Worm (Caenorhabditis elegans) whole organism, L2 larva: ENCODE data around the gene F45E1.1.

Source experiments
- C34F6.9 ChIP-seq: fragments of 150-350 bp; optimal IDR thresholded peaks from 2 replicates; lab custom pipeline; 2014; ENCODE audit warnings: missing biosample characterization, missing genetic modification characterization
- F13H6.1 ChIP-seq: sonication (generic microtip); optimal IDR thresholded peaks from 2 replicates; lab custom pipeline; 2016; ENCODE audit warnings: missing genetic modification characterization, missing compliant biosample characterization
- R02D3.7 ChIP-seq: fragments of 150-350 bp; optimal IDR thresholded peaks from 2 replicates; lab custom pipeline; 2014; ENCODE audit warnings: missing biosample characterization, missing genetic modification characterization
- Y55F3AM.14 ChIP-seq: fragments of 200-800 bp; sonication (Bioruptor generic); optimal IDR thresholded peaks from 2 replicates; lab custom pipeline; 2018; ENCODE audit warnings: mild to moderate bottlenecking, missing genetic modification characterization, missing compliant biosample characterization
- ZK546.5 ChIP-seq: sonication (generic microtip); optimal IDR thresholded peaks from 2 replicates; lab custom pipeline; 2017; ENCODE audit warnings: missing biosample characterization, missing genetic modification characterization
- alr-1 ChIP-seq: fragments of 150-350 bp; optimal IDR thresholded peaks from 2 replicates; lab custom pipeline; 2014; ENCODE audit warnings: missing biosample characterization, missing genetic modification characterization
- aly-2 ChIP-seq: fragments of 150-350 bp; optimal IDR thresholded peaks from 2 replicates; lab custom pipeline; 2014; ENCODE audit warnings: missing biosample characterization, missing genetic modification characterization
- ama-1 ChIP-seq: fragments of 150-350 bp; optimal IDR thresholded peaks from 2 replicates; lab custom pipeline; 2018; ENCODE audit warnings: inconsistent platforms
- blmp-1 ChIP-seq: sonication (generic microtip); optimal IDR thresholded peaks from 2 replicates; lab custom pipeline; 2017; ENCODE audit warnings: missing genetic modification characterization, mild to moderate bottlenecking, missing compliant biosample characterization, antibody characterized with exemption, moderate library complexity; ENCODE audit not compliant: insufficient read depth
- ceh-16 ChIP-seq: fragments of 150-350 bp; optimal IDR thresholded peaks from 2 replicates; lab custom pipeline; 2014; ENCODE audit warnings: missing biosample characterization, missing genetic modification characterization
- ceh-82 ChIP-seq: fragments of 150-350 bp; optimal IDR thresholded peaks from 2 replicates; lab custom pipeline; 2014; ENCODE audit warnings: missing biosample characterization, missing genetic modification characterization
- crh-2 ChIP-seq: sonication (generic microtip); optimal IDR thresholded peaks from 2 replicates; lab custom pipeline; 2017; ENCODE audit warnings: missing biosample characterization, missing genetic modification characterization
- dmd-4 ChIP-seq: sonication (generic microtip); optimal IDR thresholded peaks from 2 replicates; lab custom pipeline; 2017; ENCODE audit warnings: missing biosample characterization, missing genetic modification characterization
- egl-27 ChIP-seq: sonication (generic microtip); optimal IDR thresholded peaks from 3 replicates; lab custom pipeline; 2017; ENCODE audit warnings: missing biosample characterization, missing genetic modification reagents, missing genetic modification characterization
- elt-1 ChIP-seq: fragments of 150-350 bp; optimal IDR thresholded peaks from 2 replicates; lab custom pipeline; 2014; ENCODE audit warnings: missing biosample characterization, missing genetic modification characterization
- elt-3 ChIP-seq: sonication (generic microtip); optimal IDR thresholded peaks from 2 replicates; lab custom pipeline; 2017; ENCODE audit warnings: missing biosample characterization, missing genetic modification characterization
- fos-1 ChIP-seq: fragments of 150-350 bp; optimal IDR thresholded peaks from 2 replicates; lab custom pipeline; 2014; ENCODE audit warnings: missing biosample characterization, missing genetic modification characterization
- gmeb-1 ChIP-seq: fragments of 150-350 bp; optimal IDR thresholded peaks from 2 replicates; lab custom pipeline; 2014; ENCODE audit warnings: missing biosample characterization, missing genetic modification characterization
- lin-11 ChIP-seq: fragments of 150-350 bp; sonication (generic microtip); optimal IDR thresholded peaks from 2 replicates; lab custom pipeline; 2014; ENCODE audit warnings: missing biosample characterization, missing genetic modification characterization, inconsistent platforms, mixed read lengths
- lin-13 ChIP-seq: fragments of 150-350 bp; optimal IDR thresholded peaks from 2 replicates; lab custom pipeline; 2014; ENCODE audit warnings: missing biosample characterization, missing genetic modification reagents, missing genetic modification characterization
- lin-39 ChIP-seq: fragments of 150-350 bp; optimal IDR thresholded peaks from 2 replicates; lab custom pipeline; 2014; ENCODE audit warnings: missing biosample characterization, missing genetic modification reagents, missing genetic modification characterization
- lsy-2 ChIP-seq, 2 experiments: fragments of 150-350 bp in 1 of 2; sonication (generic microtip) in 1 of 2; optimal IDR thresholded peaks; 2 replicates each; lab custom pipeline; 2014 to 2017; ENCODE audit warnings: missing biosample characterization in 2 of 2, missing genetic modification characterization in 2 of 2
- mab-5 ChIP-seq: fragments of 150-350 bp; optimal IDR thresholded peaks from 2 replicates; lab custom pipeline; 2014; ENCODE audit warnings: missing biosample characterization, missing genetic modification characterization
- mbf-1 ChIP-seq: sonication (generic microtip); optimal IDR thresholded peaks from 2 replicates; lab custom pipeline; 2017; ENCODE audit warnings: missing biosample characterization, missing genetic modification characterization
- mdl-1 ChIP-seq, 2 experiments: fragments of 150-350 bp in 1 of 2; sonication (generic microtip) in 1 of 2; optimal IDR thresholded peaks; 2 replicates each; lab custom pipeline; 2017; ENCODE audit warnings: missing biosample characterization in 2 of 2, missing genetic modification characterization in 2 of 2
- nhr-10 ChIP-seq: sonication (generic microtip); optimal IDR thresholded peaks from 2 replicates; lab custom pipeline; 2017; ENCODE audit warnings: missing biosample characterization, missing genetic modification characterization
- nhr-11 ChIP-seq: fragments of 150-350 bp; optimal IDR thresholded peaks from 2 replicates; lab custom pipeline; 2014; ENCODE audit warnings: missing biosample characterization, missing genetic modification characterization
- nhr-12 ChIP-seq: fragments of 150-350 bp; optimal IDR thresholded peaks from 2 replicates; lab custom pipeline; 2014; ENCODE audit warnings: missing biosample characterization, missing genetic modification characterization
- nhr-129 ChIP-seq: fragments of 150-350 bp; optimal IDR thresholded peaks from 2 replicates; lab custom pipeline; 2014; ENCODE audit warnings: missing biosample characterization, missing genetic modification characterization
- nhr-21 ChIP-seq: fragments of 150-350 bp; optimal IDR thresholded peaks from 2 replicates; lab custom pipeline; 2014; ENCODE audit warnings: missing biosample characterization, missing genetic modification characterization
- nhr-23 ChIP-seq: fragments of 150-350 bp; optimal IDR thresholded peaks from 2 replicates; lab custom pipeline; 2014; ENCODE audit warnings: missing biosample characterization, missing genetic modification reagents, missing genetic modification characterization
- nhr-237 ChIP-seq: fragments of 150-350 bp; optimal IDR thresholded peaks from 2 replicates; lab custom pipeline; 2014; ENCODE audit warnings: missing biosample characterization, missing genetic modification characterization
- nhr-25 ChIP-seq: fragments of 150-350 bp; sonication (generic microtip); optimal IDR thresholded peaks from 3 replicates; lab custom pipeline; 2014; ENCODE audit warnings: missing biosample characterization, missing genetic modification characterization
- nhr-6 ChIP-seq: fragments of 150-350 bp; optimal IDR thresholded peaks from 2 replicates; lab custom pipeline; 2014; ENCODE audit warnings: missing biosample characterization, missing genetic modification characterization
- nhr-77 ChIP-seq: fragments of 150-350 bp; optimal IDR thresholded peaks from 2 replicates; lab custom pipeline; 2014; ENCODE audit warnings: missing biosample characterization, missing genetic modification characterization
- peb-1 ChIP-seq: fragments of 150-350 bp; optimal IDR thresholded peaks from 2 replicates; lab custom pipeline; 2014; ENCODE audit warnings: missing biosample characterization, missing genetic modification characterization
- sem-4 ChIP-seq: fragments of 150-350 bp; optimal IDR thresholded peaks from 2 replicates; lab custom pipeline; 2014; ENCODE audit warnings: missing biosample characterization, missing genetic modification reagents, missing genetic modification characterization
- skn-1 ChIP-seq: sonication (generic microtip); optimal IDR thresholded peaks from 2 replicates; lab custom pipeline; 2017; ENCODE audit warnings: missing biosample characterization, missing genetic modification characterization
- sma-3 ChIP-seq: sonication (generic microtip); optimal IDR thresholded peaks from 2 replicates; lab custom pipeline; 2016; ENCODE audit warnings: missing genetic modification reagents, missing genetic modification characterization, missing compliant biosample characterization
- sma-9 ChIP-seq, 2 experiments: fragments of 150-350 bp in 1 of 2; sonication (generic microtip) in 1 of 2; optimal IDR thresholded peaks; 2 replicates each; lab custom pipeline; 2014 to 2016; ENCODE audit warnings: missing genetic modification characterization in 2 of 2, mild to moderate bottlenecking in 1 of 2, missing biosample characterization in 1 of 2, missing compliant biosample characterization in 1 of 2, missing genetic modification reagents in 1 of 2, moderate library complexity in 1 of 2
- snpc-4 ChIP-seq: fragments of 150-350 bp; optimal IDR thresholded peaks from 2 replicates; lab custom pipeline; 2014; ENCODE audit warnings: missing biosample characterization, missing genetic modification characterization
- unc-39 ChIP-seq: fragments of 150-350 bp; optimal IDR thresholded peaks from 2 replicates; lab custom pipeline; 2014; ENCODE audit warnings: missing biosample characterization, missing genetic modification characterization
- unc-55 ChIP-seq: fragments of 150-350 bp; sonication (generic microtip); optimal IDR thresholded peaks from 3 replicates; lab custom pipeline; 2014; ENCODE audit warnings: missing biosample characterization, missing genetic modification reagents, missing genetic modification characterization
- unc-62 ChIP-seq: fragments of 150-350 bp; optimal IDR thresholded peaks from 2 replicates; lab custom pipeline; 2014; ENCODE audit warnings: missing biosample characterization, missing genetic modification reagents, missing genetic modification characterization
- zag-1 ChIP-seq: fragments of 150-350 bp; optimal IDR thresholded peaks from 2 replicates; lab custom pipeline; 2014; ENCODE audit warnings: missing biosample characterization, missing genetic modification characterization
- ztf-1 ChIP-seq: fragments of 200-800 bp; sonication (Bioruptor generic); conservative IDR thresholded peaks from 2 replicates; pipeline ENCODE4 v1.3.6; 2022; ENCODE audit warnings: missing genetic modification characterization, missing compliant biosample characterization
- ztf-11 ChIP-seq: sonication (generic microtip); optimal IDR thresholded peaks from 2 replicates; lab custom pipeline; 2017; ENCODE audit warnings: missing biosample characterization, missing genetic modification characterization
- ztf-4 ChIP-seq: fragments of 150-350 bp; optimal IDR thresholded peaks from 2 replicates; lab custom pipeline; 2014; ENCODE audit warnings: missing biosample characterization, missing genetic modification characterization

F45E1.1 gene

DNA sequence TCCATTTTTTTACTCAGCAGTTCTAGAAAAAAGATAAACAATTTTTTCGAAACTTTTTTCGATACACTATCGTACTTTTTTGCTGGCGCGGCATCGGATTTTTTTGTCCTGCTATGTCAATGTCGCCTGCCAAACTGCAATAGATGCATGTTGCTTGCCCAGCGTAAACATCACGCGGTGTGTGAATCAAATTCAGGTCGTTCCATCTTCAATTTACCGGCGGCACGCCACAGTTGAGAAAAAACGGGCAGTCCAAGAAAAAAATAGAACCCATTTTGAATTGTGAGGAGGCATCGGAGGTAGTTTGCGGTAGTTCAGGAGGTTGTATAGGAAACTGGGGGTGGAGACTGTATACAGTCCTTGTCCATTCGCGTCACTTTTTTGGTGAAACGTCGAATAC lies 15.0 kb downstream of the F45E1.1 start:
- TF ChIP-seq lin-13 (no peak), skn-1 (no peak), lin-11 (tag; lab: Kevin White, UChicago) (no peak), nhr-129 (tag; lab: Kevin White, UChicago) (peak; percentile 85), F13H6.1 (tag; lab: Kevin White, UChicago) (peak; percentile 24), mab-5 (no peak), elt-3 (no peak), lsy-2 (tag; optimal IDR thresholded peaks at IDR 0.05; lab: Kevin White, UChicago) (peak in 1 of 2 experiments; percentile 1), crh-2 (tag; lab: Kevin White, UChicago) (no peak), ceh-82 (tag; lab: Kevin White, UChicago) (no peak), blmp-1 (tag; lab: Kevin White, UChicago) (no peak), gmeb-1 (tag; lab: Kevin White, UChicago) (peak; percentile 2), nhr-25 (tag; lab: Kevin White, UChicago) (peak; percentile 58), ama-1 (lab: Kevin White, UChicago) (peak; percentile 74), mdl-1 (tag; optimal IDR thresholded peaks at IDR 0.05; lab: Kevin White, UChicago) (no peak), snpc-4 (tag; lab: Kevin White, UChicago) (no peak), sem-4 (tag; lab: Kevin White, UChicago) (no peak), sma-3 (GFP tag; lab: Kevin White, UChicago) (peak; percentile 0), nhr-11 (no peak), nhr-12 (no peak), ztf-4 (no peak), unc-62 (GFP tag; lab: Kevin White, UChicago) (no peak), nhr-237 (tag; lab: Kevin White, UChicago) (no peak), lin-39 (tag; lab: Kevin White, UChicago) (no peak), sma-9 (GFP tag; optimal IDR thresholded peaks at IDR 0.05; lab: Kevin White, UChicago) (peak; percentile 67), sma-9 (tag; optimal IDR thresholded peaks at IDR 0.05; lab: Kevin White, UChicago) (no peak)

- TF ChIP-seq crh-2 (tag; lab: Kevin White, UChicago) (peak; percentile 96), elt-3 (no peak), alr-1 (tag; lab: Kevin White, UChicago) (no peak), lin-13 (peak; percentile 43), lsy-2 (tag; optimal IDR thresholded peaks at IDR 0.05; lab: Kevin White, UChicago) (peak; percentile 48 to 73), ama-1 (lab: Kevin White, UChicago) (peak; percentile 87), aly-2 (no peak), nhr-129 (tag; lab: Kevin White, UChicago) (peak; percentile 93), lin-39 (tag; lab: Kevin White, UChicago) (no peak), nhr-23 (tag; lab: Kevin White, UChicago) (no peak), F13H6.1 (tag; lab: Kevin White, UChicago) (peak; percentile 95), fos-1 (peak; percentile 81), nhr-25 (tag; lab: Kevin White, UChicago) (peak; percentile 87), lin-11 (tag; lab: Kevin White, UChicago) (peak; percentile 68), sma-9 (GFP tag; optimal IDR thresholded peaks at IDR 0.05; lab: Kevin White, UChicago) (peak; percentile 97), sma-9 (tag; optimal IDR thresholded peaks at IDR 0.05; lab: Kevin White, UChicago) (no peak), snpc-4 (tag; lab: Kevin White, UChicago) (peak; percentile 56), nhr-10 (tag; lab: Kevin White, UChicago) (no peak), mdl-1 (tag; optimal IDR thresholded peaks at IDR 0.05; lab: Kevin White, UChicago) (peak; percentile 86 to 94), ceh-82 (tag; lab: Kevin White, UChicago) (no peak), Y55F3AM.14 (GFP tag; lab: Kevin White, UChicago) (peak; percentile 92), blmp-1 (tag; lab: Kevin White, UChicago) (peak; percentile 66), skn-1 (no peak), C34F6.9 (tag; lab: Kevin White, UChicago) (peak; percentile 83), gmeb-1 (tag; lab: Kevin White, UChicago) (peak; percentile 47), egl-27 (tag; lab: Kevin White, UChicago) (peak; percentile 72), ztf-4 (peak; percentile 49), ceh-16 (tag; lab: Kevin White, UChicago) (peak; percentile 56), dmd-4 (tag; lab: Kevin White, UChicago) (no peak), unc-39 (no peak), zag-1 (tag; lab: Kevin White, UChicago) (peak; percentile 62), unc-62 (GFP tag; lab: Kevin White, UChicago) (no peak), R02D3.7 (tag; lab: Kevin White, UChicago) (no peak), nhr-237 (tag; lab: Kevin White, UChicago) (no peak), mab-5 (peak; percentile 4), nhr-6 (tag; lab: Kevin White, UChicago) (peak; percentile 41), mbf-1 (no peak), nhr-11 (no peak), unc-55 (GFP tag; lab: Kevin White, UChicago) (peak; percentile 76), ztf-1 (GFP tag; lab: Robert Waterston, UW) (no peak), ztf-11 (tag; lab: Kevin White, UChicago) (no peak), sem-4 (tag; lab: Kevin White, UChicago) (peak; percentile 81), sma-3 (GFP tag; lab: Kevin White, UChicago) (peak; percentile 70), nhr-21 (tag; lab: Kevin White, UChicago) (peak; percentile 85), ZK546.5 (tag; lab: Kevin White, UChicago) (no peak), nhr-12 (no peak), nhr-77 (no peak), elt-1 (tag; lab: Kevin White, UChicago) (no peak), peb-1 (tag; lab: Kevin White, UChicago) (no peak)
These were observed 16.2 kb downstream of the F45E1.1 start for ce11 chrX:8019665-8020064.
